Worm (Caenorhabditis elegans) whole organism, late embryonic: ENCODE data around the gene fbxa-84.
"Not testable (repeated sequence)": the region's sequence is repeated elsewhere in the genome, so short reads cannot be mapped to it uniquely, and the experiment has no call there.

Source experiments
- C38D4.7 ChIP-seq: fragments of 200-800 bp; sonication (Bioruptor generic); optimal IDR thresholded peaks from 2 replicates; lab custom pipeline; 2018; ENCODE audit warnings: mild to moderate bottlenecking, missing genetic modification characterization, moderate library complexity, missing compliant biosample characterization
- K09A11.1 ChIP-seq: sonication (generic microtip); optimal IDR thresholded peaks from 2 replicates; lab custom pipeline; 2017; ENCODE audit warnings: antibody characterized with exemption, mild to moderate bottlenecking, missing genetic modification characterization, missing compliant biosample characterization; ENCODE audit not compliant: insufficient read depth
- T23F11.4 ChIP-seq: fragments of 200-800 bp; sonication (Bioruptor generic); optimal IDR thresholded peaks from 2 replicates; lab custom pipeline; 2018; ENCODE audit warnings: mild to moderate bottlenecking, missing genetic modification characterization, missing compliant biosample characterization
- ahr-1 ChIP-seq: sonication (generic microtip); optimal IDR thresholded peaks from 2 replicates; lab custom pipeline; 2016; ENCODE audit warnings: missing genetic modification characterization, missing compliant biosample characterization
- ceh-14 ChIP-seq: sonication (generic microtip); optimal IDR thresholded peaks from 2 replicates; lab custom pipeline; 2016; ENCODE audit warnings: missing genotype, missing genetic modification characterization, missing compliant biosample characterization
- ceh-18 ChIP-seq: sonication (generic microtip); optimal IDR thresholded peaks from 2 replicates; lab custom pipeline; 2016; ENCODE audit warnings: missing genetic modification characterization, missing compliant biosample characterization
- ceh-24 ChIP-seq: sonication (generic microtip); optimal IDR thresholded peaks from 2 replicates; lab custom pipeline; 2016; ENCODE audit warnings: mild to moderate bottlenecking, missing genetic modification characterization, missing compliant biosample characterization
- ceh-34 ChIP-seq: sonication (generic microtip); optimal IDR thresholded peaks from 2 replicates; lab custom pipeline; 2016; ENCODE audit warnings: mild to moderate bottlenecking, missing genetic modification characterization, missing compliant biosample characterization
- ceh-48 ChIP-seq: sonication (generic microtip); optimal IDR thresholded peaks from 2 replicates; lab custom pipeline; 2016; ENCODE audit warnings: missing genetic modification characterization, inconsistent platforms, missing compliant biosample characterization
- ceh-6 ChIP-seq: fragments of 200-800 bp; sonication (Bioruptor generic); optimal IDR thresholded peaks from 2 replicates; lab custom pipeline; 2018; ENCODE audit warnings: mild to moderate bottlenecking, missing genetic modification characterization, missing compliant biosample characterization
- che-1 ChIP-seq: sonication (generic microtip); optimal IDR thresholded peaks from 2 replicates; lab custom pipeline; 2016; ENCODE audit warnings: mild to moderate bottlenecking, missing genetic modification characterization, missing compliant biosample characterization
- dmd-4 ChIP-seq: sonication (generic microtip); optimal IDR thresholded peaks from 2 replicates; lab custom pipeline; 2016; ENCODE audit warnings: borderline replicate concordance, missing genetic modification characterization, missing compliant biosample characterization
- dve-1 ChIP-seq: sonication (generic microtip); optimal IDR thresholded peaks from 2 replicates; lab custom pipeline; 2017; ENCODE audit warnings: antibody characterized with exemption, mild to moderate bottlenecking, missing genetic modification characterization, missing compliant biosample characterization
- eyg-1 ChIP-seq: sonication (generic microtip); optimal IDR thresholded peaks from 2 replicates; lab custom pipeline; 2016; ENCODE audit warnings: missing genotype, missing genetic modification characterization, missing compliant biosample characterization
- fax-1 ChIP-seq: sonication (generic microtip); optimal IDR thresholded peaks from 2 replicates; lab custom pipeline; 2016; ENCODE audit warnings: missing genotype, missing genetic modification characterization, missing compliant biosample characterization
- fkh-6 ChIP-seq: sonication (generic microtip); optimal IDR thresholded peaks from 2 replicates; lab custom pipeline; 2016; ENCODE audit warnings: missing genetic modification characterization, missing compliant biosample characterization
- gmeb-2 ChIP-seq: sonication (generic microtip); optimal IDR thresholded peaks from 2 replicates; lab custom pipeline; 2016; ENCODE audit warnings: missing genetic modification characterization, inconsistent platforms, missing compliant biosample characterization
- hlh-15 ChIP-seq: sonication (generic microtip); optimal IDR thresholded peaks from 2 replicates; lab custom pipeline; 2016; ENCODE audit warnings: missing genetic modification characterization, missing compliant biosample characterization
- hlh-30 ChIP-seq: sonication (generic microtip); optimal IDR thresholded peaks from 2 replicates; lab custom pipeline; 2017; ENCODE audit warnings: antibody characterized with exemption, missing genetic modification characterization, missing compliant biosample characterization; ENCODE audit not compliant: insufficient read depth
- hlh-6 ChIP-seq: sonication (generic microtip); optimal IDR thresholded peaks from 2 replicates; lab custom pipeline; 2016; ENCODE audit warnings: missing genotype, missing genetic modification characterization, missing compliant biosample characterization
- hlh-8 ChIP-seq: sonication (generic microtip); optimal IDR thresholded peaks from 2 replicates; lab custom pipeline; 2016; ENCODE audit warnings: missing genotype, missing genetic modification characterization, missing compliant biosample characterization
- lin-11 ChIP-seq: fragments of 200-800 bp; sonication (Bioruptor generic); optimal IDR thresholded peaks from 2 replicates; lab custom pipeline; 2018; ENCODE audit warnings: mild to moderate bottlenecking, missing genetic modification characterization, missing compliant biosample characterization
- nhr-232 ChIP-seq: sonication (generic microtip); optimal IDR thresholded peaks from 2 replicates; lab custom pipeline; 2016; ENCODE audit warnings: missing genetic modification characterization, missing compliant biosample characterization
- pag-3 ChIP-seq: sonication (generic microtip); optimal IDR thresholded peaks from 2 replicates; lab custom pipeline; 2016; ENCODE audit warnings: missing compliant biosample characterization, missing genetic modification characterization, borderline replicate concordance
- pat-9 ChIP-seq: fragments of 200-800 bp; sonication (Bioruptor generic); optimal IDR thresholded peaks from 2 replicates; lab custom pipeline; 2018; ENCODE audit warnings: mild to moderate bottlenecking, missing genetic modification characterization, moderate library complexity, missing compliant biosample characterization
- pha-2 ChIP-seq: sonication (generic microtip); optimal IDR thresholded peaks from 2 replicates; lab custom pipeline; 2017; ENCODE audit warnings: mild to moderate bottlenecking, missing genetic modification characterization, missing compliant biosample characterization
- pqm-1 ChIP-seq: sonication (generic microtip); optimal IDR thresholded peaks from 2 replicates; lab custom pipeline; 2016; ENCODE audit warnings: missing genetic modification characterization, missing compliant biosample characterization
- pros-1 ChIP-seq: fragments of 150-350 bp; optimal IDR thresholded peaks from 2 replicates; lab custom pipeline; 2014; ENCODE audit warnings: missing biosample characterization, missing genetic modification reagents, missing genetic modification characterization
- rnt-1 ChIP-seq: sonication (generic microtip); optimal IDR thresholded peaks from 2 replicates; lab custom pipeline; 2016; ENCODE audit warnings: missing genetic modification characterization, missing compliant biosample characterization
- tbx-2 ChIP-seq: sonication (generic microtip); optimal IDR thresholded peaks from 2 replicates; lab custom pipeline; 2016; ENCODE audit warnings: missing genetic modification characterization, missing compliant biosample characterization
- unc-55 ChIP-seq: sonication (generic microtip); optimal IDR thresholded peaks from 2 replicates; lab custom pipeline; 2017; ENCODE audit warnings: missing biosample characterization, missing genetic modification reagents, missing genetic modification characterization
- zip-5 ChIP-seq: sonication (generic microtip); optimal IDR thresholded peaks from 2 replicates; lab custom pipeline; 2016; ENCODE audit warnings: missing genetic modification characterization, missing compliant biosample characterization
- ztf-16 ChIP-seq: sonication (generic microtip); optimal IDR thresholded peaks from 2 replicates; lab custom pipeline; 2017; ENCODE audit warnings: missing genetic modification characterization, missing compliant biosample characterization

Gene fbxa-84

ce11 chrV:15197955-15198354, 15.7 kb downstream of the fbxa-84 start, which contains the start of gene srw-1:
TSS of gene srw-1 (plus strand) at chrV:15198255.
- TF ChIP-seq ceh-18 (tag; lab: Kevin White, UChicago) (no peak), hlh-15 (tag; lab: Kevin White, UChicago) (no peak), K09A11.1 (tag; lab: Kevin White, UChicago) (no peak), pag-3 (tag; lab: Kevin White, UChicago) (no peak), dmd-4 (no peak), hlh-30 (tag; lab: Kevin White, UChicago) (no peak)

ce11 chrV:15199768-15200167, 17.5 kb downstream of the fbxa-84 start, which contains the start of gene Y75B12B.10:
TSS of gene Y75B12B.10 (plus strand) at chrV:15200068.
- TF ChIP-seq pha-2 (tag; lab: Kevin White, UChicago) (no peak), rnt-1 (tag; lab: Kevin White, UChicago) (no peak), zip-5 (tag; lab: Kevin White, UChicago) (no peak), ceh-34 (tag; lab: Kevin White, UChicago) (no peak), ceh-18 (tag; lab: Kevin White, UChicago) (no peak), nhr-232 (tag; lab: Kevin White, UChicago) (no peak), hlh-15 (tag; lab: Kevin White, UChicago) (no peak), tbx-2 (tag; lab: Kevin White, UChicago) (no peak), pros-1 (tag; lab: Kevin White, UChicago) (no peak), fax-1 (tag; lab: Kevin White, UChicago) (no peak), T23F11.4 (no peak), pqm-1 (tag; lab: Kevin White, UChicago) (no peak), ceh-6 (GFP tag; lab: Kevin White, UChicago) (no peak), pag-3 (tag; lab: Kevin White, UChicago) (no peak), hlh-8 (no peak), eyg-1 (tag; lab: Kevin White, UChicago) (no peak)

DNA sequence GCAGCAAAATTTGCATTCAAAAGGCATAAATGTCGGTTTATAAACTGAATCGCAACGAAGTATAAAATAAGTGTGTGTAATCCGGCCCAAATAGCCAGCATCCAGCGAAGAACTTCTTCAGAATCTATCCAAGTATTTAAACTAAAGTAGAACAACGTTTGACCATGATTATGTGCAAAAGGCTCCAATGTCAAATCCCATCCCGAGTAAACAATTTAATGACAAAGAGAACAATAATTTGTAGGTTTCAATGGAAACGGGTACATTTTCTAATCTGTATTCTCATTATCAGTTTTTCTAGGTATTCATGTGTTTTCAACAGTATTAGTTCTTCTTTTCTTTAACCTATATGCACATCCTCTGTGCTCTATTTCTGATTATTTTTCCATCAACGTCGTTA, 25.4 kb downstream of the fbxa-84 start, which contains the start of gene C41G6.12:
Gene C41G6.12 (minus strand): TSS at position 101 of the 400 bp plus-strand sequence.
- TF ChIP-seq pqm-1, ahr-1, rnt-1 (tag; lab: Kevin White, UChicago): not testable (repeated sequence)
- TF ChIP-seq, all 69 proteins: peak for 0; not testable (repeated sequence) for 69

DNA sequence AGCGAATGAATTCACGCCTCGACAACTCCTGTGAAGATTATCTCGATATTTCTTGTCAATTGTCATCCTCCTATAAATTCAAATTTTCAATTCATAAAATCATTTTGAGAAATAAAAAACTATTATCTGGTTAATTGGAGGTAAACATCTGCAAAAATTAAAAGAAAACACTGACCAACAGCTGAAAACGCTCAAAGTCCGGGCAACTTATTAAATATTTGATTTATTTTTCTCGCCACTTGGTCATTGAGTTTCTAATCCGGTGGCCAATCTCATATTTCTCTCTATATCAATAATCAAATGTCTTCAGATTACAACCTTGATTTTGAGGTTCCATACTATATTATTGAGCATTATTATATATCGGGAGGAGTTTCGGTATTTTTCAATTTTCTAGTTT, 29.6 kb downstream of the fbxa-84 start, which contains the start of gene sri-24:
Gene sri-24 (plus strand): TSS at position 301 of the 400 bp plus-strand sequence.
- not testable (repeated sequence) for TF ChIP-seq dve-1 (tag; lab: Kevin White, UChicago); hlh-6 (tag; lab: Kevin White, UChicago); dmd-4

DNA sequence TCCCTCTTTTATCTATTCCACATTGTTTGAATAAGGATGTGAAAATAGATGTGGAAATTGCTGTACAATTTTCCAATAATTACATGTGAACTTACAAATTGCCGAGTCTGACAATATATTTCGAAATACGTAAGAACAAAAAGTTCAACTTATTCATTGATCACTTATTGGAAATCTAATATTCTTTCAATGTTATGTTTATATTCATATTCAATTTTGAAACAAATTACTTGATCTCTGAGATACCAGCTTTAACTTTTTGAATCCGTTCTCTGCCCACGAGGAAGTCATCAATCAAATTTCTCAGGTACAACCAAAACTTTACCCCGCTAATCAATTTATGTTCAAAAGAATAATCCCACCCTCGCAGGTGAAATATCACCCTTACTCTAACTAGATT, 32.9 kb downstream of the fbxa-84 start, which contains the start of gene sri-26:
Gene sri-26 (plus strand): TSS at position 301 of the 400 bp plus-strand sequence.
- TF ChIP-seq ceh-24, pat-9, gmeb-2 (tag; lab: Kevin White, UChicago): not testable (repeated sequence)

ce11 chrV:15216705-15217104, 34.5 kb downstream of the fbxa-84 start, which contains the start of gene sri-25:
TSS of gene sri-25 (plus strand) at chrV:15217005.
- TF ChIP-seq lin-11 (tag; lab: Kevin White, UChicago) (no peak), C38D4.7 (GFP tag; lab: Kevin White, UChicago) (no peak), ceh-14 (tag; lab: Kevin White, UChicago) (no peak), fkh-6 (tag; lab: Kevin White, UChicago) (no peak), unc-55 (GFP tag; lab: Kevin White, UChicago) (no peak), pag-3 (tag; lab: Kevin White, UChicago) (no peak), che-1 (tag; lab: Kevin White, UChicago) (no peak), ztf-16 (tag; lab: Kevin White, UChicago) (no peak), rnt-1 (tag; lab: Kevin White, UChicago) (no peak), ceh-18 (tag; lab: Kevin White, UChicago) (no peak), ceh-48 (no peak), eyg-1 (tag; lab: Kevin White, UChicago) (no peak), hlh-6 (tag; lab: Kevin White, UChicago) (no peak)
